Worm (Caenorhabditis elegans) whole organism, L4/young adult: ENCODE data around the gene C25H3.17.
"Not testable (repeated sequence)": the region's sequence is repeated elsewhere in the genome, so short reads cannot be mapped to it uniquely, and the experiment has no call there.

Source experiments
- W03F9.2 ChIP-seq: fragments of 150-350 bp; optimal IDR thresholded peaks from 2 replicates; lab custom pipeline; 2014; ENCODE audit warnings: missing biosample characterization, missing genetic modification characterization
- him-1 ChIP-seq: sonication (generic microtip); optimal IDR thresholded peaks from 2 replicates; lab custom pipeline; 2016; ENCODE audit warnings: missing genotype, missing genetic modification reagents, missing genetic modification characterization, missing compliant biosample characterization

DNA sequence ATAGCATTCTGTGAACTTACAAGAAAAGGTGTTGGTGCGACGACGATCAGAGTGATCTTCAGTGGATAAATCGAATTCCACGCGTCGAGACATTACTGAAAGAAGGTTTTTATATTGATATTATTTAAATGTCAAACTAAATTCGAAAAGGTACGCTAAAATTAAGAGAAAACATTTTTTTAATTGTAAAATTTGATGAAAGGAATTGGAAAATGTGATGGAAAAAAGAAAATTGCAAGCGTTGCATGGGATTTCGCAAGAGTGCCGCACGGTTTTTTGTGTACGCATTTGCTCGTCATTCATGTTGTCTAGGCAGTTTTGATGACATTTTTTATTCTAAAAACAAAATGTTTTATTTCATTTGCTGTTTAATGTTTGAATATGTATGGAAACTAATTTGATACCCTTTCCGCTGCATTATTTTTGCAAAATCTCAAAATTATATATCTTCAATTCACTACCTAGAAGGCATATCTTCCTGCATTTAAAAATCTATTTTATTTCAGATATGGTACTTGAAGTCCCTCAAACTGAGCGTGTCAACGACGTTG lies 38.6 kb downstream of the C25H3.17 start, which contains the start of the genes F59E12.6 and npl-4.1:
- TF ChIP-seq him-1, W03F9.2 (tag; lab: Kevin White, UChicago): not testable (repeated sequence)
